Fruit fly (Drosophila melanogaster) Kc167 (cell line): ENCODE results near the gene CG10561.

ENCODE experiments used
- Myc ChIP-seq: fragments of >200 bp; optimal IDR thresholded peaks from 2 replicates; lab custom pipeline; 2017; ENCODE audit warnings: missing external identifiers
- Sin3A ChIP-seq: fragments of >200 bp; optimal IDR thresholded peaks from 2 replicates; lab custom pipeline; 2018; ENCODE audit warnings: missing external identifiers
- h ChIP-seq: fragments of >200 bp; optimal IDR thresholded peaks from 3 replicates; lab custom pipeline; 2018; ENCODE audit warnings: missing external identifiers
- insv ChIP-seq: fragments of >200 bp; optimal IDR thresholded peaks from 3 replicates; lab custom pipeline; 2018; ENCODE audit warnings: missing external identifiers
- psq ChIP-seq: fragments of >200 bp; optimal IDR thresholded peaks from 2 replicates; lab custom pipeline; 2017; ENCODE audit warnings: missing external identifiers
- ttk ChIP-seq: sonication (Bioruptor generic); optimal IDR thresholded peaks from 2 replicates; lab custom pipeline; 2017; ENCODE audit warnings: missing external identifiers

CG10561 gene

DNA sequence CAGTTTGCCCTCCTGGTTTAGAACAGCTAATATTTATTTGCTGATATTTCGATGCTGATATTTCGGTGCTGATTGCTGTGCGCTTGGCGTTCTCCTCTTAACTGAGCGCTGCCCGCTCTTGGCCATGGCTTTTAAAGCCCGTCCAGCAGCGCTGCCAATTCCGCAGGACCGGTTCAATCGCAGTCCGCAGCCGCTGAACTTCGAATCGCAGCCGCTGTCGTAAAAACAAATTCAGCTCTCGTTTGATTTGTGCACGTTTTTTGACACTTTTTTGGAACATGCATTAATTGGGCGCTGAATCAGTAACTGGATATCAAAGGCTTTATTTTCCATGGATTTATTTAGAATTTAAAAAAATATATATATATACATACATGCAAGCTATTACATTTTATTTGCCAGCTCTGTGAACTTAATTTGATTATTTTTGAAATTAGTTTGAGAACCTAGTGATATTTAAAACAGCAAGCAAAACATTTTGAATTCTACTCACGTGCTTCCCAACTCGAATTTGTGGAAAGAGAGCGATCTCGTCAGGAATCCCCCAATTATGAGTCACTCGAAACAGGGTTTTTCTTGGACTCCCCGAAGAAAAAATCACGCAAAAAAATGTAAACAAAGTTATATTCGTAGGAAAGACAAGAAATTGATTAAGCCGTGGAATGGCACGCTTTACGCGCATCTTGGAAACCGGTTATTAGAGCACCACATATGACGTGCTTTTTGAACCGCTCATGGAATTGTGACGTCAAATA is 6.2 kb downstream of the CG10561 start, which contains the start of gene Ddc:
TSS of gene Ddc (minus strand) at position 111 of the 755 bp plus-strand sequence.
- TF ChIP-seq Sin3A (lab: Kevin White, UChicago) (no peak), ttk (lab: Kevin White, UChicago) (no peak), Myc (lab: Kevin White, UChicago) (no peak), psq (lab: Kevin White, UChicago) (no peak), insv (lab: Kevin White, UChicago) (no peak), h (no peak)

DNA sequence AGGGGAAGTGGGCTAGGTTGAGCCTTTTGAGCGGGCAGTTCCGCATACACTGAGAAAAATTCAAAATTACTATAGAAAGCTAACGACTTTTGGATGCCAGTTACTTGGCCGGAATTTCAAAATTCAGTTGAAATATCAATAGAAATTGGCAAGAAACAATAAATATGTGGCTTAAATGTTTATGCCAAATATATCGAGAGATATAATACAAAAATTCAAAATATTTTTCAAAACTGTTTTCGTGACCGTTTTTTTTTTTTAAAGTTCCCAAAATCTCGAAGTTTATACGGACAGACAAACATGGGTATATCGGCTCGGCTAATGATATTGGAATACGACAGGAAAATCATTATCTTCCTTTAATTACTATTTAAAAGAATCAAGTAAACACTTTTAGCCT is 6.8 kb downstream of the CG10561 start:
- TF ChIP-seq h (no peak), psq (lab: Kevin White, UChicago) (no peak), insv (lab: Kevin White, UChicago) (no peak), ttk (lab: Kevin White, UChicago) (no peak), Sin3A (lab: Kevin White, UChicago) (no peak), Myc (lab: Kevin White, UChicago) (no peak)

- TF ChIP-seq Myc (lab: Kevin White, UChicago) (no peak), insv (lab: Kevin White, UChicago) (no peak), ttk (lab: Kevin White, UChicago) (no peak), h (no peak), Sin3A (lab: Kevin White, UChicago) (no peak), psq (lab: Kevin White, UChicago) (no peak)
Measured at dm6 chr2L:19123472-19124070, 9.4 kb downstream of the CG10561 start, which contains the start of gene Phb1. TSS of gene Phb1 (minus strand) at chr2L:19123869.

- TF ChIP-seq insv (lab: Kevin White, UChicago) (no peak), Sin3A (lab: Kevin White, UChicago) (peak; percentile 40)
Measured at dm6 chr2L:19126888-19127287, 12.7 kb downstream of the CG10561 start.

- no peak for TF ChIP-seq h
- TF ChIP-seq ttk (lab: Kevin White, UChicago), result no peak
- no peak for TF ChIP-seq Myc (lab: Kevin White, UChicago)
- no peak for TF ChIP-seq insv (lab: Kevin White, UChicago)
- no peak for TF ChIP-seq Sin3A (lab: Kevin White, UChicago)
- TF ChIP-seq psq (lab: Kevin White, UChicago), result no peak
Measured at dm6 chr2L:19131905-19132402, 17.8 kb downstream of the CG10561 start, which contains the start of the genes AsnRS and DCTN6-p27. TSS of gene AsnRS (minus strand) at chr2L:19131954. TSS of gene DCTN6-p27 (plus strand) at chr2L:19132323.

DNA sequence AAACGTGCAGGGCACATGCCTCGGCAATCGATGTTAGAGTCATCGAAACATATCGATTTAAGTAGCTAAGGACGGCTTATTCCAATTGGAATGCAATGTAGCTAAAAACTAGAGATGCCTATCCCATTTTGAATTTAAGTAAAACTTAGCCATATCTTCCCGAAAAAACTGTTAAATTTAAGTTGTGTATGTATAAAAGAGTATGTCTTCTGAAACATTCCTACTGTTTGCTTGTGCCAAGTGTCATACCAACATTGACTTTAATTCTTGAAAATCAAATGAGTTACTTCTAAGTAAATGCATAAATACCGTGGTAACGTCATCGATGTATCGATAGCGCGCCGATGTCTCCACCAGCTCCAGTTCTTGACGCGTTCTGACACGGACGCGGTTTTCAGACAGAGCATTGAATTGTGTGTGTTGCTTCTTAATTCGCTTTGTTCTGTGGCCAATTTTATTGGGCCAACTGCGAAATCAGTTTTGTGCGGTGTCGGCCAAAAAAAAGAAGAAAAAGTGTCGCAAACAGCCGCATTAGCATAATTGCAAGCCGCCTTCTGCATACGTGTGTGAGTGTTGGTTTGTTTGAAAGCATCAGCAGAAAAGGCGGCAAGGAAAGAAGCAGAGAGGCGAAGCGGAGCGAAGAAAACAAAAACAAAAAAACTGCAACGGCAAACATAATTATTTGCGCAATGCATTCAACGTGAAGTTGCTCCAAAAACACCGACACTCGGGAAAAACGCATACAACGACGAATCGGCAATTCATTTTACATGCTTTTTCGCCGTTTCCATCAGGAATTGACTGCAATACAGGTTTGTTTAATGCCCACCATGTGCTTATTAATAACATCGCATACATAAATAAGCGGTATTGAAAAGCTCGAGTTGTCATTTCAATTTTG is 19.5 kb downstream of the CG10561 start, which contains the start of gene brat:
TSS of gene brat (plus strand) at position 352 of the 901 bp plus-strand sequence.
- TF ChIP-seq Myc (lab: Kevin White, UChicago), result no peak
- peak; percentile 10 for TF ChIP-seq h
- no peak for TF ChIP-seq ttk (lab: Kevin White, UChicago)

DNA sequence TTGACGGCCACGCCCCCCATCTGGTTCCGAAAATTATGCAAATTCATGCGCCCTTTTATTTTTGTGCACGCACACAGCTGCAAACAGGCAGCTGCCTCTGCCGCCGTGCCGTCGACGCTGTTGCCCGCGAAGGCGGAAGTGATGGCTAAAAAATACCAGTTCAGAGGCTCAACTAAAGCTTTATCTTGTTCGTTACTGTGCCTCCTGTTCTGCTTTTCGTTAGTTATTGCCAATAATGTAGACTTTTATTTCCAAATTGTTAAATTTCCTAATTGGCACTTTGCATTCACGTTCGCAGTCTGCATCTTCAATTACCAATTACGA is 20.1 kb downstream of the CG10561 start:
- TF ChIP-seq psq (lab: Kevin White, UChicago), result no peak
- TF ChIP-seq Myc (lab: Kevin White, UChicago), result no peak
- TF ChIP-seq h, result no peak
- no peak for TF ChIP-seq insv (lab: Kevin White, UChicago)
- TF ChIP-seq ttk (lab: Kevin White, UChicago), result no peak
- no peak for TF ChIP-seq Sin3A (lab: Kevin White, UChicago)

DNA sequence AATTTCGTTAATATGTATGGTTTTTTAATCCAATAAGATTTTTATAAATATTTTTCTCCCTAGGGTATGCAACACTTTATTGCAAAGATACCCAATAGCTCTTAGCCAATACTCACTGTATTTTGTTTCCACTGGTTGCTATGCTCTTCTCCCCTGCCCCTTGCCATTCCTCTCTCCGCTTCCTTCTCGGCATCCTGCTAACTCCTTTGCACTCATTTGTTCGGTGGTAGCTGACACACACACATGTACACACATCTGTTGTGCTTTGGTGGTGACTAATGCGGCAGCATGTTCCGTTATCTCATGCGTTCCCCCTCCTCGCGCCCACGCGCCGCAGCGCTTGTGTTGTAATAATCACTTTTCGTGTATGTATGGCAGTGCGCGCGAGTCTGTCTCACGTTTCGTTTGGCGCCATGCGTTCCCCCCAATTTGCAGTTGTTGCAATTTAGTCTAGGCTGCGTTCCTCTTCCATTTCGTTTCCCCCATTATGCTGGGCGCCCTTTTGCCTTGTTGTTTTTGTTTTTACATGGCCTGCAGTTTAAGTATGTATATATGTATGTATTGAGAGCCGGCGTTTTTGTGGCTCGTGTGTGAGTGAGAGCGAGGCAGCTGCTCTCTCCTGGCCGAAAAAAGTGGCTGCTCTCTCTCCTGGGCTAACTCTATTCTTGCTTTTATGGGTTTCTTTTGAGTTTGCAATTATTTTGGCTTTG is 20.8 kb downstream of the CG10561 start, which contains the start of gene Polr1D:
TSS of gene Polr1D (minus strand) at position 420 of the 710 bp plus-strand sequence.
- TF ChIP-seq ttk (lab: Kevin White, UChicago) (no peak), Sin3A (lab: Kevin White, UChicago) (no peak), psq (lab: Kevin White, UChicago) (no peak), insv (lab: Kevin White, UChicago) (no peak), h (no peak), Myc (lab: Kevin White, UChicago) (no peak)

dm6 chr2L:19135955-19136677 is 21.9 kb downstream of the CG10561 start:
- TF ChIP-seq Myc (lab: Kevin White, UChicago) (no peak), Sin3A (lab: Kevin White, UChicago) (no peak), psq (lab: Kevin White, UChicago) (no peak), ttk (lab: Kevin White, UChicago) (no peak), h (no peak), insv (lab: Kevin White, UChicago) (no peak)

- TF ChIP-seq h (no peak), ttk (lab: Kevin White, UChicago) (no peak), Sin3A (lab: Kevin White, UChicago) (no peak), Myc (lab: Kevin White, UChicago) (no peak), insv (lab: Kevin White, UChicago) (no peak), psq (lab: Kevin White, UChicago) (no peak)
Measured at dm6 chr2L:19136735-19137134, 22.5 kb downstream of the CG10561 start.
